Fruit fly (Drosophila melanogaster) whole organism: ENCODE data around the gene Gyc89Db.

Experiments
- CG8478 ChIP-seq: fragments of >200 bp; optimal IDR thresholded peaks from 2 replicates; lab custom pipeline; 2018; ENCODE audit warnings: inconsistent platforms
- Dll ChIP-seq: fragments of >200 bp; optimal IDR thresholded peaks from 2 replicates; lab custom pipeline; 2017
- EcR ChIP-seq, 2 experiments: fragments of >200 bp; optimal IDR thresholded peaks; 2 replicates each; lab custom pipeline; 2017; ENCODE audit warnings: missing biosample characterization in 2 of 2, missing genetic modification characterization in 2 of 2, missing genetic modification reagents in 2 of 2
- pan ChIP-seq: fragments of >200 bp; optimal IDR thresholded peaks from 2 replicates; lab custom pipeline; 2017
- psq ChIP-seq: fragments of >200 bp; optimal IDR thresholded peaks from 2 replicates; lab custom pipeline; 2017

dm6 chr3R:16452954-16453587 is 23.8 kb upstream of the Gyc89Db start:
- peak; percentile 53 for TF ChIP-seq CG8478 (lab: Kevin White, UChicago)
- no peak for TF ChIP-seq Dll
- TF ChIP-seq psq (lab: Kevin White, UChicago): no peak
- no peak for TF ChIP-seq pan (lab: Kevin White, UChicago)
- TF ChIP-seq EcR (GFP tag; optimal IDR thresholded peaks at IDR 0.05; lab: Kevin White, UChicago): no peak
